Worm (Caenorhabditis elegans): ENCODE measurements around the gene F54F2.14.
A peak's percentile ranks its signal among the peaks of the same experiment; 100 is the strongest.

Gene F54F2.14

DNA sequence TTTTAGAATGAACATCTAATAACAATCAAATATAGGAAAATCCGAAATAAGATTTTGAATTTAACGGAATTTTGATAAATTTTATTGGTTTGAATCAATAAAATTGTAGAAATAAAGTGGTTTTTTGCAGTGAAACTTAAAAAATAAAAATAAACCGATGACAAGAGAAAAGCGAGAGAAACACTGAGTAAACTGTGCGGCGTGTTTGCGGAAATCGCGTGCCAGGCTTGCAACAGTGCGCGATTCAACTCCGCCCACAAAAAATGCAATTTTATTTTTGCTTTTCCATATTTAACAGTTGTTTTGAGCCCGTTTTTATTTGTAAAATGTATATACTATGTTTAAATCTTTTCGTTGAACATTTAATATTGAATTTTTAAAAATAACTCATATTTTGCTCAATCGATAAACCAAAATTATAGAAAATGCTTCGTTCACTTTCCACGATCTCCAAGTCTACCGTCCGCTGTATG is 23.4 kb upstream of the F54F2.14 start, which contains the start of gene mtss-1 (continued):
- no peak for TF ChIP-seq unc-62 (GFP tag; optimal IDR thresholded peaks at IDR 0.05 in 1 of 2)
- no peak for TF ChIP-seq unc-62 (tag; optimal IDR thresholded peaks at IDR 0.05)
- TF ChIP-seq jun-1 (tag; optimal IDR thresholded peaks at IDR 0.05) = no peak
- no peak for TF ChIP-seq ctbp-1 (GFP tag; IDR thresholded peaks at IDR 0.05)
- peak; percentile 41 for TF ChIP-seq spr-1 (tag; optimal IDR thresholded peaks at IDR 0.05)
- TF ChIP-seq aha-1 (tag) = no peak
- TF ChIP-seq set-16 (GFP tag; IDR thresholded peaks at IDR 0.05) = no peak
- no peak for TF ChIP-seq daf-16 (GFP tag; optimal IDR thresholded peaks at IDR 0.05)
- TF ChIP-seq daf-16 (tag; optimal IDR thresholded peaks at IDR 0.05) = peak; percentile 65
- TF ChIP-seq ceh-20 (GFP tag; IDR thresholded peaks at IDR 0.05) = no peak
- TF ChIP-seq madf-9 (GFP tag; conservative IDR thresholded peaks at IDR 0.05) = no peak
- TF ChIP-seq zip-2 (tag; optimal IDR thresholded peaks at IDR 0.05) = no peak
- no peak for TF ChIP-seq lin-39 (tag; optimal IDR thresholded peaks at IDR 0.05)
- no peak for TF ChIP-seq vab-7 (GFP tag; IDR thresholded peaks at IDR 0.05)
- TF ChIP-seq unc-130 (GFP tag; optimal IDR thresholded peaks at IDR 0.05) = peak; percentile 72
- peak; percentile 39 for TF ChIP-seq dve-1 (tag; optimal IDR thresholded peaks at IDR 0.05; ENCODE audit: insufficient read depth)
- no peak for TF ChIP-seq snpc-1.2 (GFP tag; IDR thresholded peaks at IDR 0.05)
- no peak for TF ChIP-seq F44E2.7 (GFP tag; IDR thresholded peaks at IDR 0.05)
- TF ChIP-seq Y5F2A.4 (GFP tag; optimal IDR thresholded peaks at IDR 0.05) = no peak
- no peak for TF ChIP-seq spr-3 (GFP tag; optimal IDR thresholded peaks at IDR 0.05)
- no peak for TF ChIP-seq fos-1 (tag; optimal IDR thresholded peaks at IDR 0.05)
- TF ChIP-seq R02D3.7 (tag; optimal IDR thresholded peaks at IDR 0.05) = no peak
- TF ChIP-seq mdt-29 (GFP tag; IDR thresholded peaks at IDR 0.05) = no peak
- no peak for TF ChIP-seq snpc-4 (tag; optimal IDR thresholded peaks at IDR 0.05)
- TF ChIP-seq mep-1 (tag; optimal IDR thresholded peaks at IDR 0.05) = peak; percentile 59
- TF ChIP-seq tag-97 (GFP tag; IDR thresholded peaks at IDR 0.05) = no peak
- 0 out of 2 replicates have a peak, but pooled peaks have one; percentile 53 for TF ChIP-seq arid-1 (GFP tag; conservative IDR thresholded peaks at IDR 0.05)
- no peak for TF ChIP-seq dmd-6 (GFP tag; IDR thresholded peaks at IDR 0.05)
- no peak for TF ChIP-seq nhr-237 (tag; optimal IDR thresholded peaks at IDR 0.05)
- TF ChIP-seq lsy-2 (tag; optimal IDR thresholded peaks at IDR 0.05) = peak in 1 of 2 experiments; percentile 58
- no peak for TF ChIP-seq nhr-25 (tag; optimal IDR thresholded peaks at IDR 0.05; ENCODE audit: borderline replicate concordance, insufficient read depth)
- TF ChIP-seq saeg-2 (GFP tag; IDR thresholded peaks at IDR 0.05) = no peak
- TF ChIP-seq ama-1 (optimal IDR thresholded peaks at IDR 0.05) = no peak
- TF ChIP-seq egl-43 (GFP tag; IDR thresholded peaks at IDR 0.05) = no peak
- TF ChIP-seq zfp-2 (tag; optimal IDR thresholded peaks at IDR 0.05) = no peak
- no peak for TF ChIP-seq F37D6.2 (tag; optimal IDR thresholded peaks at IDR 0.05)
- no peak for TF ChIP-seq lin-13 (GFP tag; optimal IDR thresholded peaks at IDR 0.05)
- no peak for TF ChIP-seq D1046.2 (GFP tag; IDR thresholded peaks at IDR 0.05)
- no peak for TF ChIP-seq gei-8 (GFP tag; optimal IDR thresholded peaks at IDR 0.05)
- peak; percentile 67 for TF ChIP-seq lin-38 (GFP tag; IDR thresholded peaks at IDR 0.05)
- TF ChIP-seq Y75B8A.6 (GFP tag; IDR thresholded peaks at IDR 0.05) = no peak
- TF ChIP-seq dpl-1 (GFP tag; optimal IDR thresholded peaks at IDR 0.05) = peak; percentile 50
- no peak for TF ChIP-seq lin-1 (GFP tag; IDR thresholded peaks at IDR 0.05)
- no peak for TF ChIP-seq aly-2 (tag; optimal IDR thresholded peaks at IDR 0.05)
- no peak for TF ChIP-seq zip-11 (GFP tag; IDR thresholded peaks at IDR 0.05)
- TF ChIP-seq F10B5.3 (tag; optimal IDR thresholded peaks at IDR 0.05) = no peak
- peak; percentile 39; the same call in 1 of the 2 replicates for TF ChIP-seq pha-4 (GFP tag; IDR thresholded peaks at IDR 0.05)
- no peak for TF ChIP-seq pha-4 (tag; optimal IDR thresholded peaks at IDR 0.05)
- TF ChIP-seq ztf-7 (tag; optimal IDR thresholded peaks at IDR 0.05) = peak; percentile 51
- TF ChIP-seq lir-3 (tag; optimal IDR thresholded peaks at IDR 0.05) = no peak
- TF ChIP-seq mes-2 (tag; optimal IDR thresholded peaks at IDR 0.05; ENCODE audit: poor library complexity, severe bottlenecking) = peak; percentile 86
- no peak for TF ChIP-seq skn-1 (tag; optimal IDR thresholded peaks at IDR 0.05)
- TF ChIP-seq nhr-76 (tag; optimal IDR thresholded peaks at IDR 0.05) = no peak
